Worm (Caenorhabditis elegans): ENCODE data around the gene C29A12.6.

DNA sequence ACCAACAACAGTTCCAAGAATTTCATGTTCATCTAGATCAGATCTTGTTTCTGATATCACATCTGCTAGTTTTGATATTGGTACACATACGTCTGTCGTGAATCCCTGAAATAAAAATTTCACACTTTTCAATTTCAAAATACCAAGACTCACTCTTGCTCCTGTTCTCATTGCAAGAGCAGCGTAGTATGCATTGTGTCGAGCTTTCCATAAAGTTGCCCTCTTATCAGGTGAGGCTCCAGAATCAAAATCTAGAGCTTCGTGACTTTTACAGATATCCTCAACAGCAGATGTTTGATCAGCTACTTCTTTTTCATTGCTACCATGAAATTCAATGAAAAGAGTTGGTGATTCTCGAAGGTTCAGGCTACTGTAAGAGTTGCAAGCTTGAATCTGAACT is 42.0 kb downstream of the C29A12.6 start, which contains the start of gene F32D8.11:
- no peak for TF ChIP-seq him-1 (tag; optimal IDR thresholded peaks at IDR 0.05)
- TF ChIP-seq W03F9.2 (tag; optimal IDR thresholded peaks at IDR 0.05), result no peak
- TF ChIP-seq dao-5 (tag; optimal IDR thresholded peaks at IDR 0.05), result no peak
